ENCODE assay signal across 4 worm cellular contexts in the genomic region with DNA sequence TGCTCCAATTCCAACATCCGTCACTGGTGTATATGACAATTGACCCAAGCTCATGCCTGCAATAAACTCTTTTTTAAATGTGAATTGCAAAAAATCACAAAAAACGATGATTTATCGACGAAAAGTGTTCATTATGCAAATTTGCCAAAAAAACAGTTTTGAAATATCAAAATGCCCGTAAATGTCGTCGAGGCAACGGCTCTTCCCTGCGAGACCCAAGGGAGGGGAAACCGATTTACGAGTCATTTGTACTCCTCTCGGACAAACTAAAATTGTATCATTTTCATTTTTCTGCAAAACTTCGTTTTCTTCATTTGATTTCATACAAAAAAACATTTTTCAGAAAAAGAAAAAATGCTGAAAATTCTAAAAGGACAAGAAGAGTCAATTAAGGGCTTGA.
TF ChIP-seq lines count a peak whose summit lies in the region.

TSS of gene hmgs-1 (minus strand) at position 56 of the 400 bp plus-strand sequence.
TSS of gene F25B4.4 (plus strand) at position 340 of the 400 bp plus-strand sequence.

TF ChIP-seq in whole organism, L2 larva, 48 proteins besides CTCF, POLR2A, EP300 and RAD21 (continues in another document):
- TF ChIP-seq mab-5 (tag; optimal IDR thresholded peaks at IDR 0.05; lab: Kevin White, UChicago), result peak; percentile 95
- peak; percentile 72 for TF ChIP-seq nhr-10 (tag; optimal IDR thresholded peaks at IDR 0.05; lab: Kevin White, UChicago)
- no peak for TF ChIP-seq aly-2 (tag; optimal IDR thresholded peaks at IDR 0.05; lab: Kevin White, UChicago)
- no peak for TF ChIP-seq nhr-12 (tag; optimal IDR thresholded peaks at IDR 0.05; lab: Kevin White, UChicago)
- TF ChIP-seq nhr-23 (tag; optimal IDR thresholded peaks at IDR 0.05; lab: Kevin White, UChicago), result no peak
- TF ChIP-seq ama-1 (optimal IDR thresholded peaks at IDR 0.05; lab: Kevin White, UChicago), result peak; percentile 57
- TF ChIP-seq sma-3 (GFP tag; optimal IDR thresholded peaks at IDR 0.05; lab: Kevin White, UChicago), result peak; percentile 89
- peak; percentile 94 for TF ChIP-seq crh-2 (tag; optimal IDR thresholded peaks at IDR 0.05; lab: Kevin White, UChicago)
- TF ChIP-seq snpc-4 (tag; optimal IDR thresholded peaks at IDR 0.05; lab: Kevin White, UChicago), result peak; percentile 68
- peak; percentile 93 for TF ChIP-seq C34F6.9 (tag; optimal IDR thresholded peaks at IDR 0.05; lab: Kevin White, UChicago)
- peak; percentile 77 for TF ChIP-seq sem-4 (tag; optimal IDR thresholded peaks at IDR 0.05; lab: Kevin White, UChicago)
- peak; percentile 21 for TF ChIP-seq skn-1 (tag; optimal IDR thresholded peaks at IDR 0.05; lab: Kevin White, UChicago)
- no peak for TF ChIP-seq nhr-11 (tag; optimal IDR thresholded peaks at IDR 0.05; lab: Kevin White, UChicago)
- TF ChIP-seq nhr-129 (tag; optimal IDR thresholded peaks at IDR 0.05; lab: Kevin White, UChicago), result peak; percentile 93
- TF ChIP-seq alr-1 (tag; optimal IDR thresholded peaks at IDR 0.05; lab: Kevin White, UChicago), result no peak
- peak; percentile 88 for TF ChIP-seq gmeb-1 (tag; optimal IDR thresholded peaks at IDR 0.05; lab: Kevin White, UChicago)
- peak; percentile 61 for TF ChIP-seq lin-39 (tag; optimal IDR thresholded peaks at IDR 0.05; lab: Kevin White, UChicago)
- TF ChIP-seq nhr-77 (tag; optimal IDR thresholded peaks at IDR 0.05; lab: Kevin White, UChicago), result peak; percentile 47
- TF ChIP-seq F13H6.1 (tag; optimal IDR thresholded peaks at IDR 0.05; lab: Kevin White, UChicago), result peak; percentile 89
- TF ChIP-seq ztf-1 (GFP tag; conservative IDR thresholded peaks at IDR 0.05; lab: Robert Waterston, UW), result no peak
- TF ChIP-seq R02D3.7 (tag; optimal IDR thresholded peaks at IDR 0.05; lab: Kevin White, UChicago), result peak; percentile 99
- peak; percentile 49 for TF ChIP-seq unc-62 (GFP tag; optimal IDR thresholded peaks at IDR 0.05; lab: Kevin White, UChicago)

TF ChIP-seq in whole organism, L4 larva, 104 proteins besides CTCF, POLR2A, EP300 and RAD21 (continues in another document):
- peak; percentile 67 for TF ChIP-seq zfp-2 (tag; optimal IDR thresholded peaks at IDR 0.05; lab: Kevin White, UChicago)
- TF ChIP-seq R02D3.7 (tag; optimal IDR thresholded peaks at IDR 0.05; lab: Kevin White, UChicago), result peak; percentile 99
- peak; percentile 96 for TF ChIP-seq mes-2 (tag; optimal IDR thresholded peaks at IDR 0.05; lab: Kevin White, UChicago; ENCODE audit: poor library complexity, severe bottlenecking)
- TF ChIP-seq mxl-2 (GFP tag; conservative IDR thresholded peaks at IDR 0.05; lab: Robert Waterston, UW), result no peak
- TF ChIP-seq hlh-30 (tag; optimal IDR thresholded peaks at IDR 0.05; lab: Kevin White, UChicago; ENCODE audit: insufficient read depth), result peak; percentile 85
- peak; percentile 80 for TF ChIP-seq dmd-6 (GFP tag; IDR thresholded peaks at IDR 0.05; lab: Robert Waterston, UW)
- peak; percentile 76; the same call in 1 of the 2 replicates for TF ChIP-seq pha-4 (GFP tag; IDR thresholded peaks at IDR 0.05; lab: Robert Waterston, UW)
- TF ChIP-seq pha-4 (tag; optimal IDR thresholded peaks at IDR 0.05; lab: Kevin White, UChicago), result peak; percentile 77
- TF ChIP-seq ZK337.2 (GFP tag; IDR thresholded peaks at IDR 0.05; lab: Robert Waterston, UW), result no peak
- TF ChIP-seq zfp-3 (GFP tag; conservative IDR thresholded peaks at IDR 0.05; lab: Robert Waterston, UW), result peak; percentile 71; the same call in 1 of the 2 replicates
- peak in 1 of 2 experiments; percentile 83 for TF ChIP-seq hif-1 (tag; optimal IDR thresholded peaks at IDR 0.05; lab: Kevin White, UChicago)
- no peak for TF ChIP-seq unc-39 (tag; optimal IDR thresholded peaks at IDR 0.05; lab: Kevin White, UChicago)
- 0 out of 4 replicates have a peak, but pooled peaks of 1 of the 2 experiments have one; percentile 27 for TF ChIP-seq madf-5 (GFP tag; IDR thresholded peaks at IDR 0.05; lab: Robert Waterston, UW)
- TF ChIP-seq lin-38 (GFP tag; IDR thresholded peaks at IDR 0.05; lab: Robert Waterston, UW), result peak; percentile 87
- TF ChIP-seq nhr-111 (GFP tag; optimal IDR thresholded peaks at IDR 0.05; lab: Kevin White, UChicago), result no peak
- peak; percentile 49 for TF ChIP-seq nhr-48 (tag; optimal IDR thresholded peaks at IDR 0.05; lab: Kevin White, UChicago)
- peak; percentile 49; the same call in 1 of the 2 replicates for TF ChIP-seq Y48G9A.11 (GFP tag; IDR thresholded peaks at IDR 0.05; lab: Robert Waterston, UW)
- TF ChIP-seq dpl-1 (GFP tag; optimal IDR thresholded peaks at IDR 0.05; lab: Kevin White, UChicago), result peak; percentile 85
- TF ChIP-seq hlh-11 (tag; optimal IDR thresholded peaks at IDR 0.05; lab: Kevin White, UChicago), result peak; percentile 83
- TF ChIP-seq jun-1 (tag; optimal IDR thresholded peaks at IDR 0.05; lab: Kevin White, UChicago), result peak; percentile 64

TF ChIP-seq in whole organism, late embryonic, 69 proteins besides CTCF, POLR2A, EP300 and RAD21 (continues in another document):
- peak; percentile 83 for TF ChIP-seq unc-42 (tag; optimal IDR thresholded peaks at IDR 0.05; lab: Kevin White, UChicago)
- TF ChIP-seq dve-1 (tag; optimal IDR thresholded peaks at IDR 0.05; lab: Kevin White, UChicago), result peak; percentile 59
- peak; percentile 83 for TF ChIP-seq ceh-18 (tag; optimal IDR thresholded peaks at IDR 0.05; lab: Kevin White, UChicago)
- TF ChIP-seq pax-1 (tag; optimal IDR thresholded peaks at IDR 0.05; lab: Kevin White, UChicago), result peak; percentile 35
- TF ChIP-seq rnt-1 (tag; optimal IDR thresholded peaks at IDR 0.05; lab: Kevin White, UChicago), result peak; percentile 69
- TF ChIP-seq fax-1 (tag; optimal IDR thresholded peaks at IDR 0.05; lab: Kevin White, UChicago), result no peak
- TF ChIP-seq gmeb-2 (tag; optimal IDR thresholded peaks at IDR 0.05; lab: Kevin White, UChicago), result no peak
- peak; percentile 15 for TF ChIP-seq ceh-14 (tag; optimal IDR thresholded peaks at IDR 0.05; lab: Kevin White, UChicago)
- TF ChIP-seq hlh-30 (tag; optimal IDR thresholded peaks at IDR 0.05; lab: Kevin White, UChicago; ENCODE audit: insufficient read depth), result peak; percentile 13
- TF ChIP-seq unc-55 (GFP tag; optimal IDR thresholded peaks at IDR 0.05; lab: Kevin White, UChicago), result peak; percentile 29
- TF ChIP-seq ceh-9 (tag; optimal IDR thresholded peaks at IDR 0.05; lab: Kevin White, UChicago), result no peak
- peak; percentile 23 for TF ChIP-seq elt-2 (tag; optimal IDR thresholded peaks at IDR 0.05; lab: Kevin White, UChicago)
- TF ChIP-seq ref-2 (tag; optimal IDR thresholded peaks at IDR 0.05; lab: Kevin White, UChicago), result peak; percentile 56
- peak; percentile 41 for TF ChIP-seq unc-86 (tag; optimal IDR thresholded peaks at IDR 0.05; lab: Kevin White, UChicago)
- TF ChIP-seq C38D4.7 (GFP tag; optimal IDR thresholded peaks at IDR 0.05; lab: Kevin White, UChicago), result no peak
- no peak for TF ChIP-seq tbx-7 (tag; optimal IDR thresholded peaks at IDR 0.05; lab: Kevin White, UChicago)
- TF ChIP-seq sox-2 (GFP tag; IDR thresholded peaks at IDR 0.05; lab: Robert Waterston, UW), result no peak
- peak; percentile 69 for TF ChIP-seq tbx-2 (tag; optimal IDR thresholded peaks at IDR 0.05; lab: Kevin White, UChicago)
- TF ChIP-seq pha-2 (tag; optimal IDR thresholded peaks at IDR 0.05; lab: Kevin White, UChicago), result no peak
- peak; percentile 9 for TF ChIP-seq dmd-4 (tag; optimal IDR thresholded peaks at IDR 0.05; lab: Kevin White, UChicago; ENCODE audit: borderline replicate concordance)
- TF ChIP-seq pros-1 (tag; optimal IDR thresholded peaks at IDR 0.05; lab: Kevin White, UChicago), result no peak
- TF ChIP-seq hlh-8 (tag; optimal IDR thresholded peaks at IDR 0.05; lab: Kevin White, UChicago), result no peak
- TF ChIP-seq ama-1 (optimal IDR thresholded peaks at IDR 0.05; lab: Kevin White, UChicago), result no peak
- no peak for TF ChIP-seq lin-11 (tag; optimal IDR thresholded peaks at IDR 0.05; lab: Kevin White, UChicago)
- no peak for TF ChIP-seq lim-6 (tag; optimal IDR thresholded peaks at IDR 0.05; lab: Kevin White, UChicago)

TF ChIP-seq in whole organism, mixed stage, embryonic, 35 proteins besides CTCF, POLR2A, EP300 and RAD21 (continues in another document):
- TF ChIP-seq snpc-4 (tag; optimal IDR thresholded peaks at IDR 0.05; lab: Kevin White, UChicago) (no peak), hlh-1 (tag; optimal IDR thresholded peaks at IDR 0.05; lab: Kevin White, UChicago) (peak; percentile 26), pha-4 (tag; optimal IDR thresholded peaks at IDR 0.05; lab: Kevin White, UChicago) (peak; percentile 71), unc-62 (GFP tag; optimal IDR thresholded peaks at IDR 0.05; lab: Kevin White, UChicago) (peak; percentile 27), flh-1 (GFP tag; optimal IDR thresholded peaks at IDR 0.05; lab: Kevin White, UChicago) (no peak), lin-13 (tag; optimal IDR thresholded peaks at IDR 0.05; lab: Kevin White, UChicago) (peak; percentile 87), cnd-1 (tag; optimal IDR thresholded peaks at IDR 0.05; lab: Kevin White, UChicago) (no peak), blmp-1 (tag; optimal IDR thresholded peaks at IDR 0.05; lab: Kevin White, UChicago) (no peak), ceh-39 (tag; optimal IDR thresholded peaks at IDR 0.05; lab: Kevin White, UChicago) (peak; percentile 45), unc-39 (tag; optimal IDR thresholded peaks at IDR 0.05; lab: Kevin White, UChicago) (no peak), nhr-28 (tag; optimal IDR thresholded peaks at IDR 0.05; lab: Kevin White, UChicago) (no peak), ztf-11 (tag; optimal IDR thresholded peaks at IDR 0.05; lab: Kevin White, UChicago) (no peak), M03D4.4 (tag; optimal IDR thresholded peaks at IDR 0.05; lab: Kevin White, UChicago) (no peak), elt-1 (tag; optimal IDR thresholded peaks at IDR 0.05; lab: Kevin White, UChicago; ENCODE audit: borderline replicate concordance, insufficient read depth) (no peak), mab-5 (tag; optimal IDR thresholded peaks at IDR 0.05; lab: Kevin White, UChicago) (peak; percentile 15), drap-1 (GFP tag; optimal IDR thresholded peaks at IDR 0.05; lab: Kevin White, UChicago) (peak; percentile 32), tbx-8 (GFP tag; optimal IDR thresholded peaks at IDR 0.05; lab: Kevin White, UChicago) (no peak), ces-1 (GFP tag; optimal IDR thresholded peaks at IDR 0.05; lab: Kevin White, UChicago) (peak; percentile 85), sem-2 (GFP tag; optimal IDR thresholded peaks at IDR 0.05; lab: Kevin White, UChicago) (no peak), lin-32 (GFP tag; optimal IDR thresholded peaks at IDR 0.05; lab: Kevin White, UChicago) (no peak), nhr-12 (tag; optimal IDR thresholded peaks at IDR 0.05; lab: Kevin White, UChicago) (no peak), mep-1 (tag; optimal IDR thresholded peaks at IDR 0.05; lab: Kevin White, UChicago) (peak; percentile 95), ceh-43 (GFP tag; optimal IDR thresholded peaks at IDR 0.05; lab: Kevin White, UChicago) (no peak), nhr-2 (tag; optimal IDR thresholded peaks at IDR 0.05; lab: Kevin White, UChicago) (peak; percentile 47), sptf-1 (tag; optimal IDR thresholded peaks at IDR 0.05; lab: Kevin White, UChicago) (peak; percentile 42), nhr-237 (tag; optimal IDR thresholded peaks at IDR 0.05; lab: Kevin White, UChicago) (peak; percentile 91), lsy-2 (tag; optimal IDR thresholded peaks at IDR 0.05; lab: Kevin White, UChicago) (peak; percentile 83), zip-8 (tag; optimal IDR thresholded peaks at IDR 0.05; lab: Kevin White, UChicago) (no peak)
